Fruit fly (Drosophila melanogaster): ENCODE data around the gene Tmtc1.

The Tmtc1 gene

DNA sequence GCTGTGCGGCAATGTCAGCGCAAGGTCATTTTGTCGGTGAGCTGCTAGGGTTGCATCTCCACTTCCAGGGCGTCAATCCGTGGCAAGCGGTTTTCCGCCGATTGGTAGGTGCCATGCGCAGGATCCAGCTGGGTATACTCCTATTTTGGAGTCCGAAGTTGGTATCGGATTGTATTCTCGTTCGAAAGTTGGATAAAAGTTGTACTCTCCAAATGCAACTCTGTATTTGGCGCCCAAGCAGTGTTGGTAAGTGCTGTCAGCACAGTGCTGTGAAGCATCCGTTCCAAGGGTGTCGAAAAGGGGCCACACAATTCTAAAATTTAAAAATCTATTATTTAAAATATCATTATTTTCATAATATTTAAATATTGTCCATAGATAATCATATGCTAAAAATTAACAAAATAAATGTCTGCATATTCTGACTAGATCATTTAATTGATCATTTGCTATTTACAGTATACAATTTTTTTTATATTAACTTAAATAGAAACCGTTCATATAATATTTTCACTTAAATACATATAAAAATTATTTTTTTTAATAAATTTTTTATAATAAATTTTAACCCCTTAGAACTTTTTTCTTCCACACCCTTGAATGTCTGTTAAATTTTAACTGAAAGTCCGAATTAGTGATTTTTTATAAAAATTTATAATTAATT lies 71.1 kb downstream of the Tmtc1 start (continued):
- TF ChIP-seq HmgZ (tag; optimal IDR thresholded peaks at IDR 0.05) (peak; percentile 90), CG17802 (tag; optimal IDR thresholded peaks at IDR 0.05) (peak; percentile 66), CG12219 (GFP tag; optimal IDR thresholded peaks at IDR 0.05) (peak; percentile 61), CG5245 (GFP tag; optimal IDR thresholded peaks at IDR 0.05) (peak; percentile 86), CrebB (tag; optimal IDR thresholded peaks at IDR 0.05) (peak; percentile 69), Nf-YC (tag; optimal IDR thresholded peaks at IDR 0.05) (peak; percentile 85), C15 (GFP tag; IDR thresholded peaks at IDR 0.05) (peak; percentile 56; the same call in 1 of the 3 replicates), nerfin-1 (tag; optimal IDR thresholded peaks at IDR 0.05) (peak; percentile 60), bbx (GFP tag; IDR thresholded peaks at IDR 0.05; ENCODE audit: partially characterized antibody) (peak; percentile 45), zen2 (GFP tag; IDR thresholded peaks at IDR 0.05; ENCODE audit: partially characterized antibody) (no peak; the same call in 2 of the 3 replicates), yki (optimal IDR thresholded peaks at IDR 0.05) (no peak), hkb (optimal IDR thresholded peaks at IDR 0.05) (no peak), hkb (GFP tag; IDR thresholded peaks at IDR 0.05) (peak; percentile 74), CG3407 (GFP tag; optimal IDR thresholded peaks at IDR 0.05) (peak; percentile 59), Sox102F (GFP tag; optimal IDR thresholded peaks at IDR 0.05) (peak; percentile 75), Meics (GFP tag; optimal IDR thresholded peaks at IDR 0.05) (peak; percentile 90), Atf3 (GFP tag; optimal IDR thresholded peaks at IDR 0.05) (peak; percentile 56), sens (GFP tag) (peak; percentile 91), jing (GFP tag; optimal IDR thresholded peaks at IDR 0.05) (peak; percentile 60), CG2129 (GFP tag; IDR thresholded peaks at IDR 0.05; ENCODE audit: partially characterized antibody) (no peak), NK7.1 (GFP tag; optimal IDR thresholded peaks at IDR 0.05) (peak; percentile 69), NC2α (GFP tag; optimal IDR thresholded peaks at IDR 0.05) (peak; percentile 19), lov (optimal IDR thresholded peaks at IDR 0.05) (no peak), lov (GFP tag; IDR thresholded peaks at IDR 0.05) (peak; percentile 69; the same call in 1 of the 3 replicates), CG12236 (GFP tag; optimal IDR thresholded peaks at IDR 0.05) (peak; percentile 33), fru (optimal IDR thresholded peaks at IDR 0.05) (no peak), Poxn (GFP tag; IDR thresholded peaks at IDR 0.05) (peak; percentile 46; the same call in 1 of the 2 replicates), CG10274 (GFP tag; optimal IDR thresholded peaks at IDR 0.05) (peak; percentile 65), bowl (GFP tag; IDR thresholded peaks at IDR 0.05) (peak; percentile 52; the same call in 1 of the 2 replicates), chif (GFP tag; optimal IDR thresholded peaks at IDR 0.05) (peak; percentile 72 to 74), Ets97D (GFP tag; optimal IDR thresholded peaks at IDR 0.05) (peak; percentile 94), CG15073 (GFP tag; optimal IDR thresholded peaks at IDR 0.05) (no peak), CG17186 (GFP tag; optimal IDR thresholded peaks at IDR 0.05) (peak; percentile 82), CG15011 (GFP tag; optimal IDR thresholded peaks at IDR 0.05) (no peak), CG8359 (GFP tag; optimal IDR thresholded peaks at IDR 0.05; ENCODE audit: borderline replicate concordance) (no peak), btn (GFP tag; optimal IDR thresholded peaks at IDR 0.05) (peak; percentile 49), pzg (GFP tag; optimal IDR thresholded peaks at IDR 0.05) (peak; percentile 93), nau (GFP tag; optimal IDR thresholded peaks at IDR 0.05) (no peak), Xbp1 (GFP tag; optimal IDR thresholded peaks at IDR 0.05) (peak; percentile 92), CG15269 (tag; optimal IDR thresholded peaks at IDR 0.05) (peak; percentile 90), tup (GFP tag; optimal IDR thresholded peaks at IDR 0.05) (peak; percentile 80), fd102C (GFP tag; optimal IDR thresholded peaks at IDR 0.05) (peak; percentile 27), CG9215 (GFP tag; IDR thresholded peaks at IDR 0.05) (peak; percentile 88), br (optimal IDR thresholded peaks at IDR 0.05) (no peak), gsb (GFP tag; IDR thresholded peaks at IDR 0.05) (peak; percentile 73), CG5953 (GFP tag; IDR thresholded peaks at IDR 0.05) (peak; percentile 63; the same call in 1 of the 2 replicates), Dp (GFP tag; optimal IDR thresholded peaks at IDR 0.05) (peak; percentile 84), CG4617 (GFP tag; optimal IDR thresholded peaks at IDR 0.05; ENCODE audit: borderline replicate concordance) (peak; percentile 80), CG10462 (GFP tag; optimal IDR thresholded peaks at IDR 0.05) (peak; percentile 70), Lpt (GFP tag; optimal IDR thresholded peaks at IDR 0.05) (no peak), gce (GFP tag; IDR thresholded peaks at IDR 0.05) (peak; percentile 63; the same call in 2 of the 3 replicates)
